Fruit fly (Drosophila melanogaster) whole organism, adult: ENCODE measurements around the gene CG42232.
A peak's percentile ranks its signal among the peaks of the same experiment; 100 is the strongest.

Source experiments
- CG11617 ChIP-seq: fragments of 200-800 bp; sonication (Bioruptor generic); optimal IDR thresholded peaks from 2 replicates; lab custom pipeline; 2017; ENCODE audit warnings: mild to moderate bottlenecking, missing biosample characterization, missing genetic modification reagents, missing genetic modification characterization
- CG12768 ChIP-seq: fragments of 200-800 bp; sonication (Bioruptor generic); optimal IDR thresholded peaks from 2 replicates; lab custom pipeline; 2017; ENCODE audit warnings: missing biosample characterization, missing genetic modification characterization, mild to moderate bottlenecking, moderate library complexity, missing genetic modification reagents
- CG14711 ChIP-seq: fragments of 200-800 bp; sonication (Bioruptor generic); optimal IDR thresholded peaks from 2 replicates; lab custom pipeline; 2018; ENCODE audit warnings: missing biosample characterization, mild to moderate bottlenecking, missing genetic modification characterization, moderate library complexity
- CG1620 ChIP-seq: fragments of 200-800 bp; sonication (Bioruptor generic); optimal IDR thresholded peaks from 2 replicates; lab custom pipeline; 2016; ENCODE audit warnings: missing biosample characterization, missing genetic modification characterization
- CG33017 ChIP-seq: fragments of 200-800 bp; sonication (Bioruptor generic); optimal IDR thresholded peaks from 2 replicates; lab custom pipeline; 2018; ENCODE audit warnings: missing biosample characterization, mild to moderate bottlenecking, missing genetic modification characterization, moderate library complexity
- CG5204 ChIP-seq: fragments of 200-800 bp; sonication (Bioruptor generic); optimal IDR thresholded peaks from 2 replicates; lab custom pipeline; 2016; ENCODE audit warnings: missing biosample characterization, missing genetic modification characterization
- CG7045 ChIP-seq: fragments of 200-800 bp; sonication (Bioruptor generic); optimal IDR thresholded peaks from 2 replicates; lab custom pipeline; 2017; ENCODE audit warnings: missing biosample characterization, mild to moderate bottlenecking, missing genetic modification characterization
- CG7101 ChIP-seq: fragments of 200-800 bp; sonication (Bioruptor generic); optimal IDR thresholded peaks from 2 replicates; lab custom pipeline; 2018; ENCODE audit warnings: missing biosample characterization, mild to moderate bottlenecking, missing genetic modification characterization, moderate library complexity
- Clk ChIP-seq: fragments of 200-800 bp; sonication (Bioruptor generic); optimal IDR thresholded peaks from 2 replicates; lab custom pipeline; 2017; ENCODE audit warnings: missing biosample characterization, missing genetic modification characterization
- Crg-1 ChIP-seq: fragments of 200-800 bp; sonication (Bioruptor generic); optimal IDR thresholded peaks from 2 replicates; lab custom pipeline; 2016; ENCODE audit warnings: missing biosample characterization, missing genetic modification characterization
- Hr96 ChIP-seq: fragments of 200-800 bp; sonication (Bioruptor generic); optimal IDR thresholded peaks from 2 replicates; lab custom pipeline; 2016; ENCODE audit warnings: missing biosample characterization, missing genetic modification characterization
- Mnt ChIP-seq: fragments of 200-800 bp; sonication (Bioruptor generic); optimal IDR thresholded peaks from 2 replicates; lab custom pipeline; 2016; ENCODE audit warnings: missing biosample characterization, mild to moderate bottlenecking, missing genetic modification characterization
- bab1 ChIP-seq: fragments of 200-800 bp; sonication (Bioruptor generic); optimal IDR thresholded peaks from 3 replicates; lab custom pipeline; 2019; ENCODE audit warnings: missing biosample characterization, mild to moderate bottlenecking, missing genetic modification characterization, moderate library complexity
- cic ChIP-seq: fragments of 200-800 bp; sonication (Bioruptor generic); optimal IDR thresholded peaks from 2 replicates; lab custom pipeline; 2017; ENCODE audit warnings: missing biosample characterization, mild to moderate bottlenecking, missing genetic modification characterization, moderate library complexity
- cnc ChIP-seq, 2 experiments: fragments of >200 bp; optimal IDR thresholded peaks; 2 replicates each; lab custom pipeline; 2017
- kay ChIP-seq: fragments of 200-800 bp; sonication (Bioruptor generic); peaks from one replicate; lab custom pipeline; 2016; ENCODE audit warnings: missing biosample characterization, missing genetic modification characterization, borderline replicate concordance
- ovo ChIP-seq: fragments of 200-800 bp; sonication (Bioruptor generic); optimal IDR thresholded peaks from 2 replicates; lab custom pipeline; 2016; ENCODE audit warnings: missing biosample characterization, missing genetic modification characterization
- pad ChIP-seq: fragments of 200-800 bp; sonication (Bioruptor generic); optimal IDR thresholded peaks from 3 replicates; lab custom pipeline; 2017; ENCODE audit warnings: missing biosample characterization, missing genetic modification characterization, mild to moderate bottlenecking, moderate library complexity, missing genetic modification reagents
- tj ChIP-seq: fragments of 200-800 bp; sonication (Bioruptor generic); optimal IDR thresholded peaks from 3 replicates; lab custom pipeline; 2017; ENCODE audit warnings: missing biosample characterization, mild to moderate bottlenecking, missing genetic modification characterization, moderate library complexity
- toe ChIP-seq: fragments of 200-800 bp; sonication (Bioruptor generic); optimal IDR thresholded peaks from 2 replicates; lab custom pipeline; 2016; ENCODE audit warnings: missing biosample characterization, missing genetic modification characterization

CG42232 gene

dm6 chr3R:16447448-16448045 is 21.9 kb downstream of the CG42232 start:
- TF ChIP-seq cic (GFP tag; lab: Kevin White, UChicago), result peak; percentile 7
- no peak for TF ChIP-seq bab1 (GFP tag; lab: Kevin White, UChicago)
- peak; percentile 69 for TF ChIP-seq kay

- TF ChIP-seq CG1620 (GFP tag; lab: Kevin White, UChicago) (no peak), CG7045 (GFP tag; lab: Kevin White, UChicago) (no peak), Mnt (GFP tag; lab: Kevin White, UChicago) (no peak), CG11617 (GFP tag; lab: Kevin White, UChicago) (no peak), ovo (no peak), Crg-1 (no peak), pad (GFP tag; lab: Kevin White, UChicago) (no peak), CG14711 (tag; lab: Kevin White, UChicago) (no peak), CG7101 (tag; lab: Kevin White, UChicago) (no peak), toe (GFP tag; lab: Kevin White, UChicago) (no peak), cic (GFP tag; lab: Kevin White, UChicago) (no peak), tj (no peak), CG5204 (no peak), bab1 (GFP tag; lab: Kevin White, UChicago) (no peak), kay (no peak)
Observed at dm6 chr3R:16446836-16447235, 22.6 kb downstream of the CG42232 start.

- TF ChIP-seq CG11617 (GFP tag; lab: Kevin White, UChicago), result peak; percentile 87
- TF ChIP-seq bab1 (GFP tag; lab: Kevin White, UChicago), result peak; percentile 88
- TF ChIP-seq kay, result no peak
- TF ChIP-seq CG7045 (GFP tag; lab: Kevin White, UChicago), result peak; percentile 82
- peak; percentile 81 for TF ChIP-seq toe (GFP tag; lab: Kevin White, UChicago)
- peak; percentile 39 for TF ChIP-seq cic (GFP tag; lab: Kevin White, UChicago)
- no peak for TF ChIP-seq cnc (optimal IDR thresholded peaks at IDR 0.05; lab: Kevin White, UChicago)
- peak; percentile 73 for TF ChIP-seq pad (GFP tag; lab: Kevin White, UChicago)
- TF ChIP-seq Clk (GFP tag; lab: Kevin White, UChicago), result peak; percentile 66
- peak; percentile 91 for TF ChIP-seq CG7101 (tag; lab: Kevin White, UChicago)
- TF ChIP-seq CG12768 (GFP tag; lab: Kevin White, UChicago), result peak; percentile 87
- TF ChIP-seq CG5204, result no peak
- TF ChIP-seq ovo, result peak; percentile 25
- peak; percentile 45 for TF ChIP-seq tj
- TF ChIP-seq CG1620 (GFP tag; lab: Kevin White, UChicago), result peak; percentile 79
- TF ChIP-seq CG33017 (tag; lab: Kevin White, UChicago), result peak; percentile 89
- TF ChIP-seq Hr96, result no peak
- TF ChIP-seq CG14711 (tag; lab: Kevin White, UChicago), result peak; percentile 79
- peak; percentile 89 for TF ChIP-seq Crg-1
- peak; percentile 88 for TF ChIP-seq Mnt (GFP tag; lab: Kevin White, UChicago)
Observed at dm6 chr3R:16442937-16443336, 26.5 kb downstream of the CG42232 start, which contains the start of the genes Ttc1 and CG14882. Gene Ttc1 (minus strand): TSS chr3R:16443007. Gene CG14882 (plus strand): TSS chr3R:16443207.

- no peak for TF ChIP-seq kay
- peak; percentile 11 for TF ChIP-seq Mnt (GFP tag; lab: Kevin White, UChicago)
- TF ChIP-seq cic (GFP tag; lab: Kevin White, UChicago), result no peak
- no peak for TF ChIP-seq Clk (GFP tag; lab: Kevin White, UChicago)
- TF ChIP-seq CG1620 (GFP tag; lab: Kevin White, UChicago), result peak; percentile 21
- no peak for TF ChIP-seq ovo
- TF ChIP-seq Hr96, result no peak
- no peak for TF ChIP-seq tj
- TF ChIP-seq CG12768 (GFP tag; lab: Kevin White, UChicago), result no peak
- peak; percentile 24 for TF ChIP-seq CG11617 (GFP tag; lab: Kevin White, UChicago)
- TF ChIP-seq pad (GFP tag; lab: Kevin White, UChicago), result peak; percentile 12
- peak; percentile 17 for TF ChIP-seq CG7101 (tag; lab: Kevin White, UChicago)
- peak; percentile 83 for TF ChIP-seq bab1 (GFP tag; lab: Kevin White, UChicago)
- TF ChIP-seq CG14711 (tag; lab: Kevin White, UChicago), result peak; percentile 52
Observed at dm6 chr3R:16441367-16441923, 28.0 kb downstream of the CG42232 start, which contains the start of gene ema. Gene ema (minus strand): TSS chr3R:16441661.

dm6 chr3R:16436374-16437037 is 33.0 kb downstream of the CG42232 start, which contains the start of gene mRpS33:
Gene mRpS33 (minus strand): TSS chr3R:16436597.
- TF ChIP-seq Clk (GFP tag; lab: Kevin White, UChicago), result no peak
- no peak for TF ChIP-seq kay
- TF ChIP-seq CG33017 (tag; lab: Kevin White, UChicago), result no peak
- TF ChIP-seq CG7045 (GFP tag; lab: Kevin White, UChicago), result no peak
- TF ChIP-seq cic (GFP tag; lab: Kevin White, UChicago), result no peak

dm6 chr3R:16434599-16434998 is 34.9 kb downstream of the CG42232 start, which contains the start of gene CG14881:
Gene CG14881 (plus strand): TSS chr3R:16434899.
- TF ChIP-seq CG7045 (GFP tag; lab: Kevin White, UChicago) (no peak), tj (no peak), toe (GFP tag; lab: Kevin White, UChicago) (no peak), kay (no peak), CG12768 (GFP tag; lab: Kevin White, UChicago) (no peak), CG14711 (tag; lab: Kevin White, UChicago) (no peak), Mnt (GFP tag; lab: Kevin White, UChicago) (no peak), CG5204 (no peak), Hr96 (no peak), Clk (GFP tag; lab: Kevin White, UChicago) (no peak), ovo (no peak), cnc (optimal IDR thresholded peaks at IDR 0.05; lab: Kevin White, UChicago) (no peak), CG11617 (GFP tag; lab: Kevin White, UChicago) (no peak), pad (GFP tag; lab: Kevin White, UChicago) (no peak), Crg-1 (no peak), cic (GFP tag; lab: Kevin White, UChicago) (no peak), CG7101 (tag; lab: Kevin White, UChicago) (no peak)
